Fruit fly (Drosophila melanogaster): ENCODE results near the gene CG31674.

DNA sequence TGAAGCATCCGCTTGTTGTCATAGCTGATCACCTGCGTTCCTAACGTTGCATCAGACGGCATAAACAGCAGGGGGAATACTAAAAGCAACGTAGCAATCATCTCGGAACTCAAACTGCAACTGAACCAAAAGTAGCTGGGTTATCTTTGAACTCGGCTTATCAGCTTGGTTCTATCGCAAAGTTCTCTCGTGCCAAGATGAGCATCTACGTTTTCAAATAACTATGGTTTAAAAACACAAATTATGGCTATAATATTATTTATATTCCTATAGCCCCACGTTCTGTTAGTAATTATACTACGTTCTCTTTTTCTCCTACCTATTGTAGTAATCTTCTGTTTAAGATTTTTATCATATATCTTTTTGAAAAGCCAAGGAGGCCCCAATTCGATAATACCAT is 26.7 kb downstream of the CG31674 start, which contains the start of gene CG14400:
- no peak for TF ChIP-seq CG32121 (GFP tag; IDR thresholded peaks at IDR 0.05)
- TF ChIP-seq CG10348 (GFP tag; IDR thresholded peaks at IDR 0.05) = no peak
- TF ChIP-seq EcR (GFP tag; optimal IDR thresholded peaks at IDR 0.05) = no peak
- no peak for TF ChIP-seq D1 (tag; optimal IDR thresholded peaks at IDR 0.05)
- TF ChIP-seq rn (GFP tag; IDR thresholded peaks at IDR 0.05) = no peak
- TF ChIP-seq CG8159 (tag; optimal IDR thresholded peaks at IDR 0.05) = no peak
- TF ChIP-seq CG17806 (tag; optimal IDR thresholded peaks at IDR 0.05) = no peak
- TF ChIP-seq CG9948 (tag; optimal IDR thresholded peaks at IDR 0.05) = no peak
- TF ChIP-seq CG13204 (GFP tag; optimal IDR thresholded peaks at IDR 0.05) = no peak
- TF ChIP-seq CG4496 (GFP tag; IDR thresholded peaks at IDR 0.05) = no peak
- TF ChIP-seq fd96Ca (GFP tag; IDR thresholded peaks at IDR 0.05) = no peak
- no peak for TF ChIP-seq CG14655 (GFP tag; optimal IDR thresholded peaks at IDR 0.05)
- no peak for TF ChIP-seq Pif1B (GFP tag; optimal IDR thresholded peaks at IDR 0.05)
- no peak for TF ChIP-seq Pif1A (GFP tag; optimal IDR thresholded peaks at IDR 0.05)
